Worm (Caenorhabditis elegans): ENCODE measurements around the gene nas-31.
A peak's percentile ranks its signal among the peaks of the same experiment; 100 is the strongest.

nas-31 gene

DNA sequence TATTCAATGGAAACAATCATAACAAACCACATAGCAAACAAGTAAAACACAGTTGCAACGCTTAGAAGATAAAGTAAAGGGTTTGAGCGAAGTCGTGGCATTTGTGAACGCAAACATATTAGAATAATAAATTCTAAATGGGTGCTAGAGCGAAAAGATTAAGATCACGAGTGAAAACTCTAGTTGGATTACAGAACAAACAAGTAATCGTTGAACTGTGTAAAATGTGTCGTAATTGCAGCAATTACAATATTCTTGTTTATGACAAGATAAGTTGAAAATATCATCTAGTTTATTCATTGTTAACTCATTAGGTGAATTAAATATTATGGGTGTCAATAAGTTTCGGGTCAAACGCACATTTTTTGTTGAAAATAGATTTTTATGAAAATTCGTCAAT, 19.0 kb downstream of the nas-31 start, which contains the start of gene F32D8.8:
TSS of gene F32D8.8 (minus strand) at position 101 of the 400 bp plus-strand sequence.
- TF ChIP-seq hrde-1 (tag; optimal IDR thresholded peaks at IDR 0.05; ENCODE audit: borderline replicate concordance), result no peak
- TF ChIP-seq B0035.1 (tag; optimal IDR thresholded peaks at IDR 0.05), result no peak
- TF ChIP-seq egl-44 (GFP tag; IDR thresholded peaks at IDR 0.05), result no peak
- TF ChIP-seq mel-28 (tag; optimal IDR thresholded peaks at IDR 0.05; ENCODE audit: borderline replicate concordance), result no peak
- no peak for TF ChIP-seq F10E7.11 (tag; optimal IDR thresholded peaks at IDR 0.05)
- no peak for TF ChIP-seq cebp-1 (GFP tag; IDR thresholded peaks at IDR 0.05)
- TF ChIP-seq cebp-1 (tag; optimal IDR thresholded peaks at IDR 0.05), result no peak
- TF ChIP-seq fkh-3 (tag; optimal IDR thresholded peaks at IDR 0.05), result no peak
- TF ChIP-seq bed-1 (GFP tag; IDR thresholded peaks at IDR 0.05), result no peak
- TF ChIP-seq rec-8 (tag; optimal IDR thresholded peaks at IDR 0.05), result no peak

DNA sequence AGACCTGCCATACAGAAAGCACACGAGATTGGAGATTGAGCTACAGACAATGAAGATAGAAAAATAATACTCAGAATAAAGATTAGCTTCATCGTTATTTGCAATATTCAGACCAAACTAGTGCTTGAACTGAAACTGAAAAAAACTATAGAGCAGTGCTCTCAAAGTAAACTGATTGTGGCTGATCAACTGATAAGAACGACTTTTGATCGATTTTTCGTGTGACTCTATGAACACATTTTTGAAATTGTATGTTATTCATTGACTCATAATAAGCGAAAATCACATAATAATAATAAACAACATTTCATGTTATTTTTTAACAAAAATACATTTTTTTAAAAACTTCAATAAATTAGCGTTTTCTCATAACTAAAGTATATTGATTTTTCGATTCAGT, 20.5 kb downstream of the nas-31 start, which contains the start of gene spp-16:
TSS of gene spp-16 (minus strand) at position 179 of the 400 bp plus-strand sequence.
- TF ChIP-seq nhr-80 (tag; optimal IDR thresholded peaks at IDR 0.05), result peak; percentile 50
- no peak for TF ChIP-seq F57A8.1 (GFP tag; optimal IDR thresholded peaks at IDR 0.05)

ce11 chrV:10898629-10899028, 23.0 kb downstream of the nas-31 start:
- TF ChIP-seq ztf-6 (GFP tag; IDR thresholded peaks at IDR 0.05) (no peak), F52B5.7 (tag; optimal IDR thresholded peaks at IDR 0.05) (no peak), nfya-1 (tag; optimal IDR thresholded peaks at IDR 0.05; ENCODE audit: borderline replicate concordance, insufficient read depth) (no peak), F57C9.4 (tag; optimal IDR thresholded peaks at IDR 0.05) (no peak), efl-1 (GFP tag; optimal IDR thresholded peaks at IDR 0.05) (no peak), ztf-22 (GFP tag; optimal IDR thresholded peaks at IDR 0.05) (no peak), C17E4.6 (GFP tag; IDR thresholded peaks at IDR 0.05) (no peak), let-607 (tag; optimal IDR thresholded peaks at IDR 0.05) (no peak), nfyb-1 (GFP tag; IDR thresholded peaks at IDR 0.05) (no peak), dpff-1 (tag; optimal IDR thresholded peaks at IDR 0.05) (no peak), ceh-40 (GFP tag; IDR thresholded peaks at IDR 0.05) (no peak), ztf-18 (tag; optimal IDR thresholded peaks at IDR 0.05) (no peak), ztf-3 (GFP tag; optimal IDR thresholded peaks at IDR 0.05) (no peak), akir-1 (GFP tag; optimal IDR thresholded peaks at IDR 0.05) (no peak), lsl-1 (GFP tag; optimal IDR thresholded peaks at IDR 0.05) (no peak), ceh-91 (GFP tag; IDR thresholded peaks at IDR 0.05) (no peak), dpl-1 (GFP tag; optimal IDR thresholded peaks at IDR 0.05) (no peak), zfh-2 (GFP tag; conservative IDR thresholded peaks at IDR 0.05) (no peak), nhr-179 (tag; optimal IDR thresholded peaks at IDR 0.05) (no peak)

DNA sequence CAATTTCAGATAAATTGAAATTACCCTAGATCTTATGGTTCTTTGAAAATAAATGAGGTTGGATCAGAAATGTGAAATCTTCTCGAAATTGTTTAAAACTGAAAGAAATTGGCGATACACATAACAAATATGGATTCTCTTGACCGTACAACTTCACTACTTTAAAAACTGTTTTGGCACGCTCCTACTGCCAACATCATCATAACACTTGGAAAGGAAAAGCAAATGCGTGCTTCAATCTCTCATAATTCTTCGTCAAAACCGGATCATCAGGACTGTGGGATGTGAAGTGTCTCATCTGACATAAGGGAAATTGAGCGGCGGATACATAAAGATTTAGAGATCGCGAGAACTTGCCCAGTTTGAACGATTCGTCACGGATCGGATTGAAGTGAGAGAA, 23.5 kb downstream of the nas-31 start, which contains the start of gene F32D8.7:
TSS of gene F32D8.7 (plus strand) at position 329 of the 400 bp plus-strand sequence.
- TF ChIP-seq ekl-4 (GFP tag; IDR thresholded peaks at IDR 0.05) (no peak), F57A8.1 (GFP tag; optimal IDR thresholded peaks at IDR 0.05) (no peak), attf-5 (GFP tag; optimal IDR thresholded peaks at IDR 0.05) (no peak), nhr-80 (tag; optimal IDR thresholded peaks at IDR 0.05) (no peak), B0261.1 (tag; optimal IDR thresholded peaks at IDR 0.05) (no peak), die-1 (tag; optimal IDR thresholded peaks at IDR 0.05) (no peak), B0336.3 (GFP tag; IDR thresholded peaks at IDR 0.05) (no peak), K12H6.12 (tag; optimal IDR thresholded peaks at IDR 0.05) (no peak), let-607 (tag; optimal IDR thresholded peaks at IDR 0.05) (no peak), nhr-90 (tag; optimal IDR thresholded peaks at IDR 0.05) (no peak), snpc-1.3 (tag; optimal IDR thresholded peaks at IDR 0.05; ENCODE audit: insufficient read depth) (no peak)

All from whole organism, young adult.